Worm (Caenorhabditis elegans): ENCODE data around the gene F26F2.5.

The F26F2.5 gene

ce11 chrV:20573392-20573791, at the start of gene F26F2.5:
TSS of gene F26F2.5 (plus strand) at chrV:20573692.
- TF ChIP-seq tab-1 (GFP tag; IDR thresholded peaks at IDR 0.05) = no peak
- no peak for TF ChIP-seq ztf-29 (GFP tag; IDR thresholded peaks at IDR 0.05)
- no peak for TF ChIP-seq klf-2 (GFP tag; conservative IDR thresholded peaks at IDR 0.05)
- no peak for TF ChIP-seq flt-1 (GFP tag; IDR thresholded peaks at IDR 0.05)
- TF ChIP-seq cog-1 (tag; optimal IDR thresholded peaks at IDR 0.05) = no peak
- no peak for TF ChIP-seq ref-1 (GFP tag; conservative IDR thresholded peaks at IDR 0.05)
- no peak for TF ChIP-seq med-1 (GFP tag; optimal IDR thresholded peaks at IDR 0.05; ENCODE audit: insufficient read depth)
- no peak for TF ChIP-seq T22C8.4 (GFP tag; IDR thresholded peaks at IDR 0.05)
- TF ChIP-seq ztf-23 (GFP tag; IDR thresholded peaks at IDR 0.05) = no peak

ce11 chrV:20525816-20526459, 47.6 kb upstream of the F26F2.5 start, which contains the start of the genes srh-166 and Y38H6C.24:
TSS of gene srh-166 (minus strand) at chrV:20525866.
TSS of gene Y38H6C.24 (plus strand) at chrV:20526435.
- TF ChIP-seq flt-1 (GFP tag; IDR thresholded peaks at IDR 0.05) = no peak
- no peak for TF ChIP-seq ztf-29 (GFP tag; IDR thresholded peaks at IDR 0.05)
- no peak for TF ChIP-seq klf-2 (GFP tag; conservative IDR thresholded peaks at IDR 0.05)
- TF ChIP-seq ztf-23 (GFP tag; IDR thresholded peaks at IDR 0.05) = no peak
- no peak for TF ChIP-seq T22C8.4 (GFP tag; IDR thresholded peaks at IDR 0.05)
- no peak for TF ChIP-seq med-1 (GFP tag; optimal IDR thresholded peaks at IDR 0.05; ENCODE audit: insufficient read depth)
- TF ChIP-seq ref-1 (GFP tag; conservative IDR thresholded peaks at IDR 0.05) = no peak
- TF ChIP-seq tab-1 (GFP tag; IDR thresholded peaks at IDR 0.05) = no peak
- TF ChIP-seq cog-1 (tag; optimal IDR thresholded peaks at IDR 0.05) = no peak

- TF ChIP-seq ref-1 (GFP tag; conservative IDR thresholded peaks at IDR 0.05) = no peak
- no peak for TF ChIP-seq tab-1 (GFP tag; IDR thresholded peaks at IDR 0.05)
Observed at ce11 chrV:20527493-20527892, 46.0 kb upstream of the F26F2.5 start, which contains the start of gene Y38H6C.13. TSS of gene Y38H6C.13 (plus strand) at chrV:20527793.

- TF ChIP-seq flt-1 (GFP tag; IDR thresholded peaks at IDR 0.05) (no peak), med-1 (GFP tag; optimal IDR thresholded peaks at IDR 0.05; ENCODE audit: insufficient read depth) (no peak), cog-1 (tag; optimal IDR thresholded peaks at IDR 0.05) (no peak), ztf-23 (GFP tag; IDR thresholded peaks at IDR 0.05) (no peak), ztf-29 (GFP tag; IDR thresholded peaks at IDR 0.05) (no peak), T22C8.4 (GFP tag; IDR thresholded peaks at IDR 0.05) (no peak)
Observed at ce11 chrV:20534072-20534471, 39.4 kb upstream of the F26F2.5 start, which contains the start of gene famh-161. TSS of gene famh-161 (minus strand) at chrV:20534172.

ce11 chrV:20536208-20536607, 37.3 kb upstream of the F26F2.5 start, which contains the start of gene Y38H6C.15:
TSS of gene Y38H6C.15 (minus strand) at chrV:20536308.
- TF ChIP-seq ztf-23 (GFP tag; IDR thresholded peaks at IDR 0.05) = no peak
- TF ChIP-seq med-1 (GFP tag; optimal IDR thresholded peaks at IDR 0.05; ENCODE audit: insufficient read depth) = no peak
- TF ChIP-seq T22C8.4 (GFP tag; IDR thresholded peaks at IDR 0.05) = no peak
- TF ChIP-seq flt-1 (GFP tag; IDR thresholded peaks at IDR 0.05) = no peak
- TF ChIP-seq ztf-29 (GFP tag; IDR thresholded peaks at IDR 0.05) = no peak
- TF ChIP-seq cog-1 (tag; optimal IDR thresholded peaks at IDR 0.05) = no peak
- no peak for TF ChIP-seq tab-1 (GFP tag; IDR thresholded peaks at IDR 0.05)
- no peak for TF ChIP-seq ref-1 (GFP tag; conservative IDR thresholded peaks at IDR 0.05)
- TF ChIP-seq klf-2 (GFP tag; conservative IDR thresholded peaks at IDR 0.05) = no peak

ce11 chrV:20539055-20539454, 34.4 kb upstream of the F26F2.5 start, which contains the start of gene Y38H6C.16:
TSS of gene Y38H6C.16 (minus strand) at chrV:20539347.
- TF ChIP-seq T22C8.4 (GFP tag; IDR thresholded peaks at IDR 0.05) = no peak
- no peak for TF ChIP-seq cog-1 (tag; optimal IDR thresholded peaks at IDR 0.05)
- no peak for TF ChIP-seq ref-1 (GFP tag; conservative IDR thresholded peaks at IDR 0.05)
- TF ChIP-seq ztf-29 (GFP tag; IDR thresholded peaks at IDR 0.05) = no peak
- no peak for TF ChIP-seq klf-2 (GFP tag; conservative IDR thresholded peaks at IDR 0.05)
- no peak for TF ChIP-seq ztf-23 (GFP tag; IDR thresholded peaks at IDR 0.05)
- TF ChIP-seq flt-1 (GFP tag; IDR thresholded peaks at IDR 0.05) = no peak
- no peak for TF ChIP-seq tab-1 (GFP tag; IDR thresholded peaks at IDR 0.05)
- no peak for TF ChIP-seq med-1 (GFP tag; optimal IDR thresholded peaks at IDR 0.05; ENCODE audit: insufficient read depth)

- no peak for TF ChIP-seq ztf-29 (GFP tag; IDR thresholded peaks at IDR 0.05)
- TF ChIP-seq ref-1 (GFP tag; conservative IDR thresholded peaks at IDR 0.05) = no peak
- TF ChIP-seq klf-2 (GFP tag; conservative IDR thresholded peaks at IDR 0.05) = no peak
- no peak for TF ChIP-seq ztf-23 (GFP tag; IDR thresholded peaks at IDR 0.05)
- no peak for TF ChIP-seq tab-1 (GFP tag; IDR thresholded peaks at IDR 0.05)
- TF ChIP-seq T22C8.4 (GFP tag; IDR thresholded peaks at IDR 0.05) = no peak
- no peak for TF ChIP-seq med-1 (GFP tag; optimal IDR thresholded peaks at IDR 0.05; ENCODE audit: insufficient read depth)
- no peak for TF ChIP-seq cog-1 (tag; optimal IDR thresholded peaks at IDR 0.05)
- no peak for TF ChIP-seq flt-1 (GFP tag; IDR thresholded peaks at IDR 0.05)
Observed at ce11 chrV:20544092-20544491, 29.4 kb upstream of the F26F2.5 start, which contains the start of gene slc-36.3. TSS of gene slc-36.3 (minus strand) at chrV:20544192.

ce11 chrV:20544610-20545009, 28.9 kb upstream of the F26F2.5 start:
- TF ChIP-seq klf-2 (GFP tag; conservative IDR thresholded peaks at IDR 0.05) (no peak), med-1 (GFP tag; optimal IDR thresholded peaks at IDR 0.05; ENCODE audit: insufficient read depth) (no peak), ztf-29 (GFP tag; IDR thresholded peaks at IDR 0.05) (no peak), cog-1 (tag; optimal IDR thresholded peaks at IDR 0.05) (no peak), ref-1 (GFP tag; conservative IDR thresholded peaks at IDR 0.05) (no peak), ztf-23 (GFP tag; IDR thresholded peaks at IDR 0.05) (no peak), flt-1 (GFP tag; IDR thresholded peaks at IDR 0.05) (no peak), T22C8.4 (GFP tag; IDR thresholded peaks at IDR 0.05) (no peak), tab-1 (GFP tag; IDR thresholded peaks at IDR 0.05) (no peak)

- TF ChIP-seq ztf-29 (GFP tag; IDR thresholded peaks at IDR 0.05) = no peak
- no peak for TF ChIP-seq T22C8.4 (GFP tag; IDR thresholded peaks at IDR 0.05)
- no peak for TF ChIP-seq ztf-23 (GFP tag; IDR thresholded peaks at IDR 0.05)
- no peak for TF ChIP-seq klf-2 (GFP tag; conservative IDR thresholded peaks at IDR 0.05)
Observed at ce11 chrV:20545742-20546141, 27.8 kb upstream of the F26F2.5 start.

ce11 chrV:20547048-20547447, 26.4 kb upstream of the F26F2.5 start, which contains the start of gene Y38H6C.18:
TSS of gene Y38H6C.18 (minus strand) at chrV:20547148.
- TF ChIP-seq tab-1 (GFP tag; IDR thresholded peaks at IDR 0.05) (no peak), med-1 (GFP tag; optimal IDR thresholded peaks at IDR 0.05; ENCODE audit: insufficient read depth) (no peak), ztf-23 (GFP tag; IDR thresholded peaks at IDR 0.05) (no peak), ref-1 (GFP tag; conservative IDR thresholded peaks at IDR 0.05) (no peak), klf-2 (GFP tag; conservative IDR thresholded peaks at IDR 0.05) (no peak), T22C8.4 (GFP tag; IDR thresholded peaks at IDR 0.05) (no peak), flt-1 (GFP tag; IDR thresholded peaks at IDR 0.05) (no peak), cog-1 (tag; optimal IDR thresholded peaks at IDR 0.05) (no peak), ztf-29 (GFP tag; IDR thresholded peaks at IDR 0.05) (no peak)

All from whole organism, midembryonic.